Fruit fly (Drosophila melanogaster): ENCODE results near the gene CG8565.

dm6 chrX:15802880-15803650 is 34.6 kb upstream of the CG8565 start:
- no peak for TF ChIP-seq CG10348 (GFP tag; IDR thresholded peaks at IDR 0.05)
- peak; percentile 22 for TF ChIP-seq CG17806 (tag; optimal IDR thresholded peaks at IDR 0.05)
- peak; percentile 21 for TF ChIP-seq CG9948 (tag; optimal IDR thresholded peaks at IDR 0.05)
- no peak for TF ChIP-seq fd96Ca (GFP tag; IDR thresholded peaks at IDR 0.05)
- TF ChIP-seq EcR (GFP tag; optimal IDR thresholded peaks at IDR 0.05) = no peak
- TF ChIP-seq Pif1A (GFP tag; optimal IDR thresholded peaks at IDR 0.05) = no peak
- TF ChIP-seq Pif1B (GFP tag; optimal IDR thresholded peaks at IDR 0.05) = no peak
- TF ChIP-seq Snoo (tag; optimal IDR thresholded peaks at IDR 0.05) = no peak
- no peak for TF ChIP-seq rn (GFP tag; IDR thresholded peaks at IDR 0.05)
- TF ChIP-seq CG8159 (tag; optimal IDR thresholded peaks at IDR 0.05) = peak; percentile 22
- 0 out of 3 replicates have a peak, but pooled peaks have one; percentile 32 for TF ChIP-seq CG4496 (GFP tag; IDR thresholded peaks at IDR 0.05)
- no peak for TF ChIP-seq CG32121 (GFP tag; IDR thresholded peaks at IDR 0.05)
- TF ChIP-seq CG13204 (GFP tag; optimal IDR thresholded peaks at IDR 0.05) = no peak
- TF ChIP-seq CG15710 (tag; optimal IDR thresholded peaks at IDR 0.05) = peak; percentile 3
